Worm (Caenorhabditis elegans) whole organism, late embryonic: ENCODE data around the gene fbxc-33.
A peak's percentile ranks its signal among the peaks of the same experiment; 100 is the strongest.

Source experiments
- C38D4.7 ChIP-seq: fragments of 200-800 bp; sonication (Bioruptor generic); optimal IDR thresholded peaks from 2 replicates; lab custom pipeline; 2018; ENCODE audit warnings: mild to moderate bottlenecking, missing genetic modification characterization, moderate library complexity, missing compliant biosample characterization
- F13H6.1 ChIP-seq: sonication (generic microtip); optimal IDR thresholded peaks from 2 replicates; lab custom pipeline; 2016; ENCODE audit warnings: missing genetic modification characterization, missing compliant biosample characterization
- nfya-1 ChIP-seq: sonication (generic microtip); optimal IDR thresholded peaks from 2 replicates; lab custom pipeline; 2017; ENCODE audit warnings: missing genetic modification characterization, mild to moderate bottlenecking, missing compliant biosample characterization, antibody characterized with exemption, moderate library complexity
- pqm-1 ChIP-seq: sonication (generic microtip); optimal IDR thresholded peaks from 2 replicates; lab custom pipeline; 2016; ENCODE audit warnings: missing genetic modification characterization, missing compliant biosample characterization
- sox-2 ChIP-seq: fragments of 200-800 bp; sonication (Bioruptor generic); IDR thresholded peaks from 2 replicates; pipeline ENCODE4 v1.3.6; 2022; ENCODE audit warnings: missing genetic modification reagents, missing genetic modification characterization, missing compliant biosample characterization

DNA sequence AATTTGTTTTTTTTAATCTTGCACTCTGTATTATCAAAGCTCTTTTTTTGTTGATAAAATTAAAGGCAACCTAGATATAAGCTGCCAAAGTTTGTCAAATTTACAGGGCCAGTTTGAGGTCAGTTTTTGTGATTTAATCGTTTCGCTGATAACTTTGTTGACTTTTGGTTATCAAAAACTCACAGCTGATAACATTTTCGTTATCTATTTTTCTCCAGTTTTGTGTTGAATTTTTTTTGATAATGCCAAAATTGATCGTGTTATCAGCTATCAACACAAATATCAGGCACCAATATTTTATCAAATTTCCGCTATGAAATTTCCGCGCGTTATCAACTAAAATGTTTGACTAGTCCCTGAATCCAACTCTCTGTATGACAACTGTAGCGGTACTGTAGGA lies 1.7 kb downstream of the fbxc-33 start:
- TF ChIP-seq F13H6.1 (tag; lab: Kevin White, UChicago) (no peak), pqm-1 (peak; percentile 70), C38D4.7 (GFP tag; lab: Kevin White, UChicago) (no peak), nfya-1 (tag; lab: Kevin White, UChicago) (no peak), sox-2 (no peak)
